Fruit fly (Drosophila melanogaster): ENCODE measurements around the gene Polr1D.

- no peak for TF ChIP-seq CG12768 (GFP tag; optimal IDR thresholded peaks at IDR 0.05)
- TF ChIP-seq pad (GFP tag; optimal IDR thresholded peaks at IDR 0.05): peak; percentile 79
Measured at dm6 chr2L:19083320-19083764, 51.7 kb downstream of the Polr1D start.
